Worm (Caenorhabditis elegans): ENCODE results near the gene F38A5.2.

DNA sequence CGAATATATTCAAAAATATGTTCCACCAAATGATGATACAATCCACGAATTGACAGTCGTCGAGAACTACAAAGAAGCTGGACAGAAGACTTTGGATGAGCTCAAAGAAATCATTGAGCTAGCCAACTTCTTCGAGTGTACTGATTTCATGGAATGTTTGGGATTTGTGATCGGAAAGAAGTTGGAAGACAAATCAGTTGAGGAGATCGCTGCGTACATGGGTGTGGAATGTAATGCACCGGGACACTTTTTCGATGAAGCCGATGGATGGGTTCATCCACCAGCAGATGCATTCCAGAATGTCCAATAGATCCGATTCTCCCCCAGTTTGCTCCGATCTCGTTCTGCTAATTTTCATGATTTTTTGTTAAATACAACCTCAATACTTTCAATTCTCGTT is 18.3 kb upstream of the F38A5.2 start:
- no peak for TF ChIP-seq nhr-11 (tag; optimal IDR thresholded peaks at IDR 0.05)
- no peak for TF ChIP-seq fkh-10 (GFP tag; optimal IDR thresholded peaks at IDR 0.05)

All from whole organism, late embryonic.